Worm (Caenorhabditis elegans): ENCODE results near the gene F13B12.7.

The F13B12.7 gene

DNA sequence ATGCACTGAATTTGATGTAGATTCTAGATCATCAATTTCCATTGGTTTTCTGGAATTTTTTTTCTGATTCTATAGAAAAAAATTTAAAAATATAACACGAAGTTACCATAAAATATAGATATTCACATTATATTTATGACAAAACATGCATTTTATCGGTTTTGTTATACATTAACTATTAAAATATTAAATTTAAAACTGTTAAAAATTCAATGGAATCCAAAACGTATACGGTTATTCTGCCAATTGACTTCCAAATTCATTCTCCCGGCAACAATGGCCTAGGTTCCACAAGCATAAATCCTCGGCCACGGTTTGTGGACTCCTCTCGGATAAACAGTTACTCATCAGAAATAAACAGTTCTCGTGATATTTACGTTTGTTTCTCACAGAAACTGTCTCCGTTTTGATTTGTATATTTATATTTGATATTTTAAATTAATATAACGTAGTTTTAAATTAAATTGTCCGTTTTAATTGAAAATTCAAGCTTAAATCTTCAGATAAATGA, 40.1 kb downstream of the F13B12.7 start, which contains the start of the genes F01D4.5 and ced-5 (continued):
- TF ChIP-seq ztf-11 (tag; optimal IDR thresholded peaks at IDR 0.05) (peak in 1 of 2 experiments; percentile 97), dpl-1 (GFP tag; optimal IDR thresholded peaks at IDR 0.05) (peak; percentile 56 to 80 (median 80)), unc-62 (GFP tag; optimal IDR thresholded peaks at IDR 0.05) (no peak), ceh-90 (tag; optimal IDR thresholded peaks at IDR 0.05) (peak; percentile 99), unc-86 (tag; optimal IDR thresholded peaks at IDR 0.05) (peak; percentile 77), ceh-88 (GFP tag; IDR thresholded peaks at IDR 0.05) (peak; percentile 79), nhr-76 (tag; optimal IDR thresholded peaks at IDR 0.05) (no peak), C16A3.4 (tag; optimal IDR thresholded peaks at IDR 0.05) (peak; percentile 74), fkh-10 (GFP tag; optimal IDR thresholded peaks at IDR 0.05) (no peak), nhr-19 (GFP tag; conservative IDR thresholded peaks at IDR 0.05) (peak; percentile 92), jun-1 (tag; optimal IDR thresholded peaks at IDR 0.05) (peak; percentile 58), hlh-17 (GFP tag; optimal IDR thresholded peaks at IDR 0.05; ENCODE audit: borderline replicate concordance) (peak; percentile 40), F16B12.6 (tag; optimal IDR thresholded peaks at IDR 0.05) (peak; percentile 21), Y116A8C.19 (tag; optimal IDR thresholded peaks at IDR 0.05; ENCODE audit: borderline replicate concordance) (peak; percentile 94), nhr-11 (tag; optimal IDR thresholded peaks at IDR 0.05) (no peak), lin-35 (GFP tag; optimal IDR thresholded peaks at IDR 0.05) (peak; percentile 70 to 86), aly-2 (tag; optimal IDR thresholded peaks at IDR 0.05) (peak; percentile 56), ceh-63 (GFP tag; optimal IDR thresholded peaks at IDR 0.05) (peak; percentile 46), C34B4.2 (tag; optimal IDR thresholded peaks at IDR 0.05) (peak; percentile 35), dsc-1 (tag; optimal IDR thresholded peaks at IDR 0.05) (peak; percentile 95), mab-9 (GFP tag; IDR thresholded peaks at IDR 0.05) (peak; percentile 87), xbp-1 (tag; optimal IDR thresholded peaks at IDR 0.05) (peak; percentile 92), nhr-77 (tag; optimal IDR thresholded peaks at IDR 0.05) (no peak), pag-3 (tag; optimal IDR thresholded peaks at IDR 0.05; ENCODE audit: borderline replicate concordance, insufficient read depth) (peak; percentile 21), sup-37 (GFP tag; optimal IDR thresholded peaks at IDR 0.05) (peak; percentile 83), aha-1 (tag; optimal IDR thresholded peaks at IDR 0.05) (no peak), ztf-4 (tag; optimal IDR thresholded peaks at IDR 0.05) (peak; percentile 58), sptf-1 (tag; optimal IDR thresholded peaks at IDR 0.05) (no peak), lin-14 (GFP tag; optimal IDR thresholded peaks at IDR 0.05) (peak; percentile 92), nhr-20 (tag; optimal IDR thresholded peaks at IDR 0.05) (peak; percentile 92), unc-30 (tag; optimal IDR thresholded peaks at IDR 0.05) (no peak), nhr-237 (tag; optimal IDR thresholded peaks at IDR 0.05) (no peak), tbx-2 (tag; optimal IDR thresholded peaks at IDR 0.05) (peak; percentile 95), elt-3 (tag; optimal IDR thresholded peaks at IDR 0.05) (peak in 3 of 6 experiments; percentile 5 to 77 (median 41)), lin-13 (GFP tag; optimal IDR thresholded peaks at IDR 0.05) (peak; percentile 68), nhr-71 (tag; optimal IDR thresholded peaks at IDR 0.05) (peak; percentile 94), fkh-8 (tag; optimal IDR thresholded peaks at IDR 0.05) (peak; percentile 84), pqm-1 (tag; optimal IDR thresholded peaks at IDR 0.05) (no peak), lin-39 (tag; optimal IDR thresholded peaks at IDR 0.05) (peak; percentile 72), tlp-1 (tag; optimal IDR thresholded peaks at IDR 0.05) (no peak), blmp-1 (tag; optimal IDR thresholded peaks at IDR 0.05) (peak; percentile 54), ets-5 (GFP tag; IDR thresholded peaks at IDR 0.05) (no peak), efl-3 (GFP tag; optimal IDR thresholded peaks at IDR 0.05) (peak; percentile 77), snu-23 (GFP tag; optimal IDR thresholded peaks at IDR 0.05) (peak; percentile 88), grh-1 (GFP tag; IDR thresholded peaks at IDR 0.05) (peak; percentile 68), isw-1 (GFP tag; IDR thresholded peaks at IDR 0.05) (peak; percentile 79), nhr-12 (tag; optimal IDR thresholded peaks at IDR 0.05) (no peak), efl-1 (optimal IDR thresholded peaks at IDR 0.05) (peak; percentile 69 to 80), efl-1 (GFP tag; optimal IDR thresholded peaks at IDR 0.05 in 1 of 2) (peak; percentile 81 to 97), ceh-8 (GFP tag; optimal IDR thresholded peaks at IDR 0.05) (peak; percentile 88), zag-1 (tag; optimal IDR thresholded peaks at IDR 0.05) (no peak), lsy-2 (tag; optimal IDR thresholded peaks at IDR 0.05) (peak; percentile 81 to 85), skn-1 (tag; optimal IDR thresholded peaks at IDR 0.05) (peak; percentile 69)

All from whole organism, L1 larva.